Fruit fly (Drosophila melanogaster): ENCODE data around the gene CG15554.

DNA sequence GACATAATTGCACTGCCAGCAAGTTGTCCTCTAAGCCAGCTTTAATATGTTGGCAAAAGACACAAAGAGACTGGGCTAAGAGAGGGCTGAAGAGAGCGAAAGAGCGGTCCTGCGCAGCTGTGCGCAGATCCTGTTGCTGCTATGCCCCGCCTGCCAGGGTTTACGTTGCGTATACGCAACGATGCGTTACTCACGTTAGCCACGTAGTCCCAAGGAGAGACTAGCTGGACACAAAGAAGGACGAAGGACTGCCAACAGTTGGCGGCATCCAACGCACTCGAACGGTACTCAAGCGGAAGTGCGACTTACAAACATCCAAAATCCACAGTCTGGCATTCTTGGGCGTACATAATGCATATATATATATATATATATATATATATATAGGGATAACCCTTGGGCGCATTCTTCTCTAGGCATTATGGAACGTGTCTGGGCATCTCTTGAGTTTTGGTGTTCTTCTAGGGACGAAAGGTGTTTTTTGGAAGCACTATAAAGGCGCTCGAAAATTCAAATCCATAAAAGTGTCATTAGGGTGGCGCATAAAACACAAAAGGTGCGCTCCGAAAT is 6.0 kb upstream of the CG15554 start:
- TF ChIP-seq usp (GFP tag; optimal IDR thresholded peaks at IDR 0.05) (no peak), EcR (GFP tag; optimal IDR thresholded peaks at IDR 0.05) (no peak), Dll (optimal IDR thresholded peaks at IDR 0.05) (no peak)
